Fruit fly (Drosophila melanogaster) whole organism, wandering third instar larva: ENCODE data around the gene Muc18B.

Experiments used
- Abd-B ChIP-seq: fragments of >200 bp; optimal IDR thresholded peaks from 2 replicates; lab custom pipeline; 2017; ENCODE audit warnings: missing biosample characterization, missing genetic modification characterization
- CG32264 ChIP-seq: fragments of 200-800 bp; sonication (Bioruptor generic); optimal IDR thresholded peaks from 2 replicates; lab custom pipeline; 2016; ENCODE audit warnings: missing biosample characterization, missing genetic modification characterization
- CG9705 ChIP-seq: fragments of 200-800 bp; sonication (Bioruptor generic); optimal IDR thresholded peaks from 2 replicates; lab custom pipeline; 2018; ENCODE audit warnings: missing biosample characterization, mild to moderate bottlenecking, missing genetic modification characterization
- Dfd ChIP-seq: fragments of >200 bp; optimal IDR thresholded peaks from 2 replicates; lab custom pipeline; 2017; ENCODE audit warnings: missing biosample characterization, missing genetic modification characterization
- Dif ChIP-seq: fragments of 200-275, 200-300 bp; sonication (Bioruptor generic); optimal IDR thresholded peaks from 2 replicates; lab custom pipeline; 2018; ENCODE audit warnings: missing biosample characterization, missing genetic modification characterization; ENCODE audit not compliant: partially characterized antibody
- HLH106 ChIP-seq: fragments of 200-800 bp; optimal IDR thresholded peaks from 3 replicates; lab custom pipeline; 2019; ENCODE audit warnings: missing biosample characterization, mild to moderate bottlenecking, missing genetic modification characterization, moderate library complexity
- Hnf4 ChIP-seq: fragments of 200-800 bp; sonication (Bioruptor generic); optimal IDR thresholded peaks from 2 replicates; lab custom pipeline; 2016; ENCODE audit warnings: missing biosample characterization, mild to moderate bottlenecking, missing genetic modification characterization
- Hr78 ChIP-seq: fragments of >200 bp; optimal IDR thresholded peaks from 2 replicates; lab custom pipeline; 2017; ENCODE audit warnings: missing biosample characterization, missing genetic modification characterization
- Hr83 ChIP-seq: fragments of 200-300 bp; sonication (Bioruptor generic); optimal IDR thresholded peaks from 2 replicates; lab custom pipeline; 2016; ENCODE audit warnings: missing biosample characterization, mild to moderate bottlenecking, missing genetic modification characterization, moderate library complexity; ENCODE audit not compliant: poor library complexity, severe bottlenecking
- Jra ChIP-seq: sonication (Bioruptor generic); optimal IDR thresholded peaks from 2 replicates; lab custom pipeline; 2016; ENCODE audit warnings: missing biosample characterization, missing genetic modification characterization
- Mio ChIP-seq: sonication (Bioruptor generic); optimal IDR thresholded peaks from 2 replicates; lab custom pipeline; 2016; ENCODE audit warnings: missing biosample characterization, missing genetic modification characterization
- Myc ChIP-seq: fragments of >200 bp; optimal IDR thresholded peaks from 2 replicates; lab custom pipeline; 2017
- N ChIP-seq: fragments of >200 bp; optimal IDR thresholded peaks from 2 replicates; lab custom pipeline; 2018; ENCODE audit warnings: missing biosample characterization, missing external identifiers, missing genetic modification characterization
- OdsH ChIP-seq: fragments of 200-800 bp; sonication (Bioruptor generic); optimal IDR thresholded peaks from 2 replicates; lab custom pipeline; 2016; ENCODE audit warnings: missing biosample characterization, mild to moderate bottlenecking, missing genetic modification characterization
- Sp1 ChIP-seq: fragments of 200-800 bp; sonication (Bioruptor generic); optimal IDR thresholded peaks from 3 replicates; lab custom pipeline; 2019; ENCODE audit warnings: missing biosample characterization, mild to moderate bottlenecking, missing genetic modification characterization, moderate library complexity
- Vsx2 ChIP-seq: fragments of 200-300, 225-300 bp; sonication (Bioruptor generic); optimal IDR thresholded peaks from 2 replicates; lab custom pipeline; 2018; ENCODE audit warnings: missing biosample characterization, missing genetic modification characterization; ENCODE audit not compliant: partially characterized antibody
- dl ChIP-seq, 2 experiments: fragments of 175-275, 200-275 bp in 1 of 2; fragments of 200-275 bp in 1 of 2; sonication (Bioruptor generic); optimal IDR thresholded peaks; lab custom pipeline; 2018; ENCODE audit warnings: mild to moderate bottlenecking in 2 of 2, missing biosample characterization in 2 of 2, missing genetic modification characterization in 2 of 2, moderate library complexity in 2 of 2; ENCODE audit not compliant: partially characterized antibody in 2 of 2, insufficient read depth in 1 of 2
- dmrt93B ChIP-seq: fragments of 200-800 bp; sonication (Bioruptor generic); optimal IDR thresholded peaks from 2 replicates; lab custom pipeline; 2018; ENCODE audit warnings: missing biosample characterization, mild to moderate bottlenecking, missing genetic modification characterization
- dsf ChIP-seq: sonication (Bioruptor generic); optimal IDR thresholded peaks from 2 replicates; lab custom pipeline; 2016; ENCODE audit warnings: missing biosample characterization, missing genetic modification characterization, borderline replicate concordance
- ey ChIP-seq: fragments of 200-800 bp; sonication (Bioruptor generic); optimal IDR thresholded peaks from 2 replicates; lab custom pipeline; 2016; ENCODE audit warnings: missing biosample characterization, missing genetic modification characterization
- foxo ChIP-seq, 2 experiments: fragments of 200-800 bp; sonication (Bioruptor generic); optimal IDR thresholded peaks; 2 replicates in 1 of 2; 3 replicates in 1 of 2; lab custom pipeline; 2016 to 2017; ENCODE audit warnings: missing biosample characterization in 2 of 2, missing genetic modification characterization in 2 of 2
- fru ChIP-seq: fragments of 200-800 bp; sonication (Bioruptor generic); optimal IDR thresholded peaks from 3 replicates; lab custom pipeline; 2016; ENCODE audit warnings: missing biosample characterization, mild to moderate bottlenecking, missing genetic modification characterization
- h ChIP-seq: fragments of 200-800 bp; sonication (Bioruptor generic); optimal IDR thresholded peaks from 3 replicates; lab custom pipeline; 2016; ENCODE audit warnings: missing biosample characterization, mild to moderate bottlenecking, missing genetic modification characterization
- jim ChIP-seq: fragments of 175-275, 200-325 bp; sonication (Bioruptor generic); optimal IDR thresholded peaks from 2 replicates; lab custom pipeline; 2016; ENCODE audit warnings: missing biosample characterization, mild to moderate bottlenecking, missing genetic modification characterization
- lola ChIP-seq: fragments of >200 bp; optimal IDR thresholded peaks from 2 replicates; lab custom pipeline; 2017; ENCODE audit warnings: missing biosample characterization, missing genetic modification characterization
- pan ChIP-seq: fragments of >200 bp; optimal IDR thresholded peaks from 2 replicates; lab custom pipeline; 2017
- psq ChIP-seq: fragments of 200-800 bp; sonication (Bioruptor generic); optimal IDR thresholded peaks from 3 replicates; lab custom pipeline; 2017; ENCODE audit warnings: missing biosample characterization, mild to moderate bottlenecking, missing genetic modification characterization, moderate library complexity
- rgr ChIP-seq: fragments of 200-800 bp; sonication (Bioruptor generic); optimal IDR thresholded peaks from 3 replicates; lab custom pipeline; 2016; ENCODE audit warnings: missing biosample characterization, mild to moderate bottlenecking, missing genetic modification characterization
- sv ChIP-seq: fragments of 200-800 bp; sonication (Bioruptor generic); optimal IDR thresholded peaks from 3 replicates; lab custom pipeline; 2016; ENCODE audit warnings: missing biosample characterization, missing genetic modification characterization
- tai ChIP-seq: sonication (Bioruptor generic); optimal IDR thresholded peaks from 2 replicates; lab custom pipeline; 2016; ENCODE audit warnings: missing biosample characterization, missing genetic modification characterization
- usp ChIP-seq: fragments of >200 bp; optimal IDR thresholded peaks from 2 replicates; lab custom pipeline; 2017; ENCODE audit warnings: missing biosample characterization, missing genetic modification characterization
- woc ChIP-seq: sonication (Bioruptor generic); optimal IDR thresholded peaks from 2 replicates; lab custom pipeline; 2016; ENCODE audit warnings: missing biosample characterization, mild to moderate bottlenecking, missing genetic modification characterization

Gene Muc18B

DNA sequence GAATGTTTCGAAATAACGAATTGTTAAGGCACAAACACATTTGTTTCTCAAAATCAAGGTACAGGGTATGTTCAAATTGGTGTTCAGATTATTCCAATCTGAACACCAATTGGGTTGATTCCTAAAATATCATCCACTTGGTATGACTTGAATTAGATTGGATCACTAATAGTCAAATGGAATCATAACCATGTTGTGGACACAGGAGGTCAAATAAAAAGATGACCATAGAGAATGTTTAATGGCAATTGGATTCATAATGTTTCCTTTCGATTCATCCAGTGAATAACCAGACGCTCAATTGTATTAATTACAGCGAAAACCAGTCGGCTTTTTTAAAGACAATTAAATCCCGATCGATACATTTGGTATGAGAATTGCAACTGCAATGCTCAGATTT lies 24.3 kb upstream of the Muc18B start:
- TF ChIP-seq usp: no peak
- no peak for TF ChIP-seq foxo (GFP tag; optimal IDR thresholded peaks at IDR 0.05; lab: Kevin White, UChicago)
- TF ChIP-seq sv (GFP tag; lab: Kevin White, UChicago): no peak
- TF ChIP-seq h (GFP tag; lab: Kevin White, UChicago): no peak
- TF ChIP-seq rgr (GFP tag; lab: Kevin White, UChicago): no peak
- TF ChIP-seq lola (GFP tag; lab: Kevin White, UChicago): no peak
- TF ChIP-seq dsf (GFP tag; lab: Kevin White, UChicago): no peak
- no peak for TF ChIP-seq psq (GFP tag; lab: Kevin White, UChicago)
- TF ChIP-seq Dfd (GFP tag; lab: Kevin White, UChicago): no peak
- no peak for TF ChIP-seq fru (GFP tag; lab: Kevin White, UChicago)
- TF ChIP-seq dmrt93B (GFP tag; lab: Kevin White, UChicago): no peak
- TF ChIP-seq HLH106 (tag; lab: Kevin White, UChicago): no peak
- TF ChIP-seq Sp1 (GFP tag; lab: Kevin White, UChicago): no peak
- no peak for TF ChIP-seq jim (GFP tag; lab: Kevin White, UChicago)
- TF ChIP-seq Hr78 (GFP tag; lab: Kevin White, UChicago): no peak
- no peak for TF ChIP-seq CG9705
- TF ChIP-seq Hnf4: no peak
- TF ChIP-seq Vsx2 (GFP tag; lab: Kevin White, UChicago): no peak

DNA sequence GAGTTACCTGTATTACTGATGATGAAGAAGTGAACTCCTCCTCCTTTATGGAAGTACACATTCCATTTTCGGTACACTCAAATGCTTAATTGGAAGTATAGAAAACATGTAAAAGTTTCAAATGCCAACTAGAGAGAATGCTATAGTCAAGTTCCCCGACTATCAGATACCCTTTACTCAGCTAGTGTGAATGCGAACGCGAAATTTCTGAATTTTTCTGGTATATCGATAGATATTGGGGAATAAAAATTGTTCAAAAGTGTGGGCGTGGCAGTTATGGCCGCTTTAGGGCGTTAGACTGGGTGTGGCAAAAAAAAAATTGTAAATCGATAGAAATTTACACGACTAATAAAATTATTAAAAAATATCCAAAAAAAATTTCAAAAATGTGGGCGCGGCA lies 23.7 kb upstream of the Muc18B start:
- TF ChIP-seq Hr83 (GFP tag; lab: Kevin White, UChicago) (no peak), Dfd (GFP tag; lab: Kevin White, UChicago) (peak; percentile 7)

DNA sequence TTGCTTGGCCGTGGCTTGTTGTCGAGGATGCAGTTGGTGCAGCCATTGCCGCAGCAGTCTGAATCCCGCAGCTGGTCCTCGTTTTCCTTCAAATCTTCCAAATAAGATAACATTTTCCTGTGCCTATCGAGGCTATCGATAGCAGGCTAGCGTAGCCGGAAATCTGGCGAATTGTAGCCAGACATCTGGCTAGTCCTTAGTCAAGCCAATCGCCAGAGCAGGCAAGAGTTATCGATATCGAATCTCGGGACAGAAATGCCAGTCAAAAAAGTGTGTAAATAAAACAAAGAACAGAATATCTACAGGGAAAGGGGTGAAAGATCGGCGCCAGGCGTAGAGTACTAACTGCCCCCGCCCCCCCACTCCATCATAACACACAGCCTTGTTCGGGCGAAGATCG lies 22.0 kb upstream of the Muc18B start, which contains the start of the genes CG7914 and CG14194:
Gene CG7914, minus strand, starts transcription at position 113 of the 400 bp plus-strand sequence.
Gene CG14194, plus strand, starts transcription at position 220 of the 400 bp plus-strand sequence.
- TF ChIP-seq Hr78 (GFP tag; lab: Kevin White, UChicago) (no peak), HLH106 (tag; lab: Kevin White, UChicago) (peak; percentile 12), Myc (lab: Kevin White, UChicago) (peak; percentile 69)

DNA sequence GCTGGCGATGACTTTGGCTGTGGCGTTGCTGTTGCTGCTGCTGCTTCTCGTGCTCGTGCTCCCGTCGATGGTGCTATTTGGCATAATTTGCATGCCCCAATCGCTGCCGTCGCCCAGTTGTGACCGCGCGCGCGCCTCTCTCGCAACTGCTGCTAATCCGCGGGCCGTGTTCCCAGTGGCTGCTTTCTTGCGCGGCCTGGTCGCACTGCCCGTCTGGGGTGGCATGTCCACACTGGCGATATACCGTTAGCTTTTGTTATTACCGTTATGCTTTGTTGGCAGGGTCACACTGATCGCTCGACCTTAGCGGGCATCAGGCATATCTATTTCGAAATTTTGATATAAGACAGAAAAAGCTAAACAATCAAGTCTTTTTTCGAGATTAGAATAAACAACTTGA lies 13.7 kb upstream of the Muc18B start, which contains the start of gene CG7990:
Gene CG7990, minus strand, starts transcription at position 350 of the 400 bp plus-strand sequence.
- TF ChIP-seq usp (no peak), CG32264 (GFP tag; lab: Kevin White, UChicago) (no peak), Dfd (GFP tag; lab: Kevin White, UChicago) (no peak), dsf (GFP tag; lab: Kevin White, UChicago) (no peak), Jra (GFP tag; lab: Kevin White, UChicago) (no peak), dl (GFP tag; optimal IDR thresholded peaks at IDR 0.05; lab: Kevin White, UChicago; ENCODE audit: insufficient read depth in 1 of 2, partially characterized antibody in 2 of 2) (no peak), pan (no peak), Mio (GFP tag; lab: Kevin White, UChicago) (no peak), sv (GFP tag; lab: Kevin White, UChicago) (no peak)

DNA sequence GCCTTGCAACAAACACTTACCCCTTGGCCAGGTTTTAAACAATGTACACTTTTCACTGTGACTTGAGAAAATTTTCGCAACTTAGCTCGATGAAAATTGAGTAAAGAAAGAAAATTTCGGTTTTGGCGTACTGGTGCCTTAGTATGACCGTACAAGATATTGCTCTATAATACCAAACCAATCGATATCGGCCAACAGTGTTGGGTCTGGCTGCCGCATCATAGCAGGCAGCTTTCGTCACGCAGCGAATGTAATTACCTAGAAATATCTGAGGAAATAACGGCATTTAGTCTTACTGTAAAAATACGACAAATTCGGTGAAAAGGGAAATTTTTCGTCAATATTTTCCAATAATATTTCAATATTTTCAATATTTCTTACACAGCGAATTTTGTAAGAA lies 7.3 kb upstream of the Muc18B start, which contains the start of gene Ulp1:
Gene Ulp1, minus strand, starts transcription at position 174 of the 400 bp plus-strand sequence.
- TF ChIP-seq HLH106 (tag; lab: Kevin White, UChicago) (peak; percentile 13), OdsH (GFP tag; lab: Kevin White, UChicago) (no peak), woc (no peak), Jra (GFP tag; lab: Kevin White, UChicago) (no peak), Hr83 (GFP tag; lab: Kevin White, UChicago) (peak; percentile 52), Dif (GFP tag; lab: Kevin White, UChicago) (peak; percentile 89), Vsx2 (GFP tag; lab: Kevin White, UChicago) (peak; percentile 93), Myc (lab: Kevin White, UChicago) (peak; percentile 24)

DNA sequence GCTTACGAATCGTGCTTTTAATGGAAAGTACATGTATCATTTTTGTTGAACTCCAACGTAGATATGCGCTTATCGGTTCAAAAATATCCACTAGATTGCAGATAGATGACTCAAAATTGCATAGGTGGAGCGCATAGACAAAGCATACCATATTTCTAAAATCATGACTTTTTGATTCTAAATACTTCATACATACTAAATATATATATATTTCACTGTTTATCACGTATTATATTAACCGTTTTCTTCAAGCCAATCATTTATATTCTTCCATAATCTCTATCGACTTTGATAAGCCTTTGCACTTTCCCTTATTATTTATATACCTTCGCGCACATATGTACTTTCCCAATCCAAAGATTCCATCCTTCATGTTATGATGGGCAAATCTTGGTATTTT lies 3.3 kb upstream of the Muc18B start, which contains the start of gene CG14195:
Gene CG14195, minus strand, starts transcription at position 101 of the 400 bp plus-strand sequence.
- TF ChIP-seq Sp1 (GFP tag; lab: Kevin White, UChicago) (no peak), ey (GFP tag; lab: Kevin White, UChicago) (no peak), woc (no peak), CG9705 (no peak), N (GFP tag; lab: Kevin White, UChicago) (no peak), h (GFP tag; lab: Kevin White, UChicago) (no peak), dmrt93B (GFP tag; lab: Kevin White, UChicago) (no peak), Hnf4 (no peak), Abd-B (no peak), Dfd (GFP tag; lab: Kevin White, UChicago) (no peak), psq (GFP tag; lab: Kevin White, UChicago) (no peak), Hr83 (GFP tag; lab: Kevin White, UChicago) (no peak), fru (GFP tag; lab: Kevin White, UChicago) (no peak), dl (GFP tag; optimal IDR thresholded peaks at IDR 0.05; lab: Kevin White, UChicago; ENCODE audit: insufficient read depth in 1 of 2, partially characterized antibody in 2 of 2) (no peak), tai (GFP tag; lab: Kevin White, UChicago) (no peak), OdsH (GFP tag; lab: Kevin White, UChicago) (no peak)
- TF ChIP-seq, all 38 proteins: peak for 0
